Worm (Caenorhabditis elegans) whole organism, young adult: ENCODE results near the gene spr-2.

Source experiments
- B0035.1 ChIP-seq: sonication (generic microtip); optimal IDR thresholded peaks from 2 replicates; lab custom pipeline; 2016; ENCODE audit warnings: missing genetic modification characterization, mild to moderate bottlenecking, missing compliant biosample characterization, missing genotype, missing genetic modification reagents
- K12H6.12 ChIP-seq: fragments of 200-800 bp; sonication (Bioruptor generic); optimal IDR thresholded peaks from 2 replicates; lab custom pipeline; 2018; ENCODE audit warnings: mild to moderate bottlenecking, missing genetic modification characterization, missing compliant biosample characterization
- sptf-2 ChIP-seq: fragments of 200-800 bp; sonication (Bioruptor generic); optimal IDR thresholded peaks from 2 replicates; lab custom pipeline; 2018; ENCODE audit warnings: mild to moderate bottlenecking, missing genetic modification characterization, missing compliant biosample characterization

DNA sequence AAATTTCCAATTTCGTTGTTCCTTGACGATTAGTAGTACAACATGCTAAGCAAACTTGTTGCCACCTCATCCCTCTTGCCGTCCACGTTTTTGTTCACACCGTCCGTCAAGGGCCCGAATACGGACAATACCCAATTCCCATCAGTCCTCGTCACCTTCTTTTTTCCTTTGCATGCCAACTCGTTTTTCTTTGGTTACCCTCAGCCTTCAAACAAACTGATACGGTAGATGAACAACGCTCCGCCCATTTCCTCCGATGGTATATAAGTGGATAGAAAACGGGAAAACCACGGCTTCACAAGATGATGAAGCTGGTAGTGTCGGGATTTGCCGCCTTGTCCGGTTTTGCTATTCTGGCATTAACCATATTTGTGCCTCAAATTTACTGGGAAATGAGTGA, 43.3 kb upstream of the spr-2 start, which contains the start of gene col-118:
- no peak for TF ChIP-seq K12H6.12 (tag; lab: Kevin White, UChicago)
- TF ChIP-seq sptf-2 (GFP tag; lab: Kevin White, UChicago), result no peak
- no peak for TF ChIP-seq B0035.1 (tag; lab: Kevin White, UChicago)
